Worm (Caenorhabditis elegans): ENCODE results near the gene C50E3.7.

DNA sequence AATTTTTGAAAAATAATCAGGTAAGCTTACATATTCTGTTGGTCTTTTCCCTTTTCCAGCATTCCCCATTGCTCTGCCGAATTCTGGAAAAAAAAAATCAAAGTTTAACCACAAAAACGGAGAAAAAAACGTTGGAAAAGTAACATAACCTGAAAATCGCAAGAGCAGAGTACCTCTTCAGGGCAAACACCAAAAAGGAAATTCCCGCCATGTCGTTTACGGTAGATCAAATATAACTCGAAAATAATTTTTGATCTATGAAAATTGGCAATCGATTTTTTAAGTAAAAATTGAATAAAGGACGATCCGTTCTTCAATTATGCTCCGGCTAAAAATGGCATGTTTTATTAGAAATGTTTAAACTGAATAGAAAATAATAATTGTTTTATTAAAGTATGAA is 5.2 kb upstream of the C50E3.7 start, which contains the start of gene C50E3.11:
- TF ChIP-seq W03F9.2 (tag; optimal IDR thresholded peaks at IDR 0.05) (no peak), dao-5 (tag; optimal IDR thresholded peaks at IDR 0.05) (no peak)

All from whole organism, L4/young adult.